Worm (Caenorhabditis elegans) whole organism, L4/young adult: Measurements from ENCODE around the gene glt-4.

Experiments used
- W03F9.2 ChIP-seq: fragments of 150-350 bp; optimal IDR thresholded peaks from 2 replicates; lab custom pipeline; 2014; ENCODE audit warnings: missing biosample characterization, missing genetic modification characterization
- dao-5 ChIP-seq: sonication (generic microtip); optimal IDR thresholded peaks from 2 replicates; lab custom pipeline; 2016; ENCODE audit warnings: missing genotype, missing genetic modification characterization, moderate library complexity, missing compliant biosample characterization
- him-1 ChIP-seq: sonication (generic microtip); optimal IDR thresholded peaks from 2 replicates; lab custom pipeline; 2016; ENCODE audit warnings: missing genotype, missing genetic modification reagents, missing genetic modification characterization, missing compliant biosample characterization

Gene glt-4

ce11 chrX:6448866-6449400, 45.7 kb downstream of the glt-4 start, which contains the start of gene fah-1:
TSS of gene fah-1 (minus strand) at chrX:6448916.
- no peak for TF ChIP-seq dao-5 (tag; lab: Kevin White, UChicago)
- no peak for TF ChIP-seq W03F9.2 (tag; lab: Kevin White, UChicago)
- TF ChIP-seq him-1 (tag; lab: Kevin White, UChicago), result no peak

- TF ChIP-seq dao-5 (tag; lab: Kevin White, UChicago) (no peak), him-1 (tag; lab: Kevin White, UChicago) (no peak), W03F9.2 (tag; lab: Kevin White, UChicago) (no peak)
Measured at ce11 chrX:6450839-6451491, 47.7 kb downstream of the glt-4 start, which contains the start of the genes grl-6 and K10C2.6. TSS of gene grl-6 (minus strand) at chrX:6450939. TSS of gene K10C2.6 (plus strand) at chrX:6451441.

ce11 chrX:6455157-6455556, 51.9 kb downstream of the glt-4 start, which contains the start of gene nas-33:
TSS of gene nas-33 (minus strand) at chrX:6455257.
- TF ChIP-seq him-1 (tag; lab: Kevin White, UChicago), result no peak
- TF ChIP-seq dao-5 (tag; lab: Kevin White, UChicago), result no peak
- no peak for TF ChIP-seq W03F9.2 (tag; lab: Kevin White, UChicago)

- no peak for TF ChIP-seq W03F9.2 (tag; lab: Kevin White, UChicago)
- TF ChIP-seq him-1 (tag; lab: Kevin White, UChicago), result no peak
- TF ChIP-seq dao-5 (tag; lab: Kevin White, UChicago), result no peak
Measured at ce11 chrX:6456567-6456966, 53.3 kb downstream of the glt-4 start, which contains the start of gene pept-1. TSS of gene pept-1 (plus strand) at chrX:6456872.

ce11 chrX:6458001-6458400, 54.8 kb downstream of the glt-4 start:
- TF ChIP-seq dao-5 (tag; lab: Kevin White, UChicago) (no peak), him-1 (tag; lab: Kevin White, UChicago) (no peak), W03F9.2 (tag; lab: Kevin White, UChicago) (no peak)
